Worm (Caenorhabditis elegans) whole organism, L3 larva: ENCODE measurements around the gene glb-15.

ENCODE experiments used
- R02D3.7 ChIP-seq: fragments of 150-350 bp; optimal IDR thresholded peaks from 2 replicates; lab custom pipeline; 2014; ENCODE audit warnings: missing biosample characterization, missing genetic modification characterization
- ZK546.5 ChIP-seq: sonication (generic microtip); optimal IDR thresholded peaks from 2 replicates; lab custom pipeline; 2017; ENCODE audit warnings: missing biosample characterization, missing genetic modification characterization
- aly-2 ChIP-seq: fragments of 150-350 bp; optimal IDR thresholded peaks from 2 replicates; lab custom pipeline; 2014; ENCODE audit warnings: missing biosample characterization, missing genetic modification characterization
- ama-1 ChIP-seq: fragments of 150-350 bp; optimal IDR thresholded peaks from 2 replicates; lab custom pipeline; 2018
- ceh-16 ChIP-seq: sonication (generic microtip); optimal IDR thresholded peaks from 2 replicates; lab custom pipeline; 2017; ENCODE audit warnings: missing biosample characterization, missing genetic modification characterization
- ceh-28 ChIP-seq: fragments of 150-350 bp; optimal IDR thresholded peaks from 2 replicates; lab custom pipeline; 2014; ENCODE audit warnings: missing biosample characterization, missing genetic modification reagents, missing genetic modification characterization
- ceh-82 ChIP-seq: fragments of 150-350 bp; optimal IDR thresholded peaks from 2 replicates; lab custom pipeline; 2014; ENCODE audit warnings: missing biosample characterization, missing genetic modification characterization
- ceh-9 ChIP-seq: sonication (generic microtip); optimal IDR thresholded peaks from 2 replicates; lab custom pipeline; 2018; ENCODE audit warnings: missing biosample characterization, missing genetic modification characterization
- daf-12 ChIP-seq: fragments of 150-350 bp; optimal IDR thresholded peaks from 2 replicates; lab custom pipeline; 2014; ENCODE audit warnings: missing biosample characterization, missing genetic modification reagents, missing genetic modification characterization
- egl-27 ChIP-seq: sonication (generic microtip); optimal IDR thresholded peaks from 4 replicates; lab custom pipeline; 2017; ENCODE audit warnings: missing biosample characterization, missing genetic modification reagents, missing genetic modification characterization
- egl-5 ChIP-seq: fragments of 150-350 bp; optimal IDR thresholded peaks from 2 replicates; lab custom pipeline; 2017; ENCODE audit warnings: missing biosample characterization, missing genetic modification reagents, missing genetic modification characterization, inconsistent platforms
- elt-1 ChIP-seq: fragments of 150-350 bp; optimal IDR thresholded peaks from 2 replicates; lab custom pipeline; 2014; ENCODE audit warnings: missing biosample characterization, missing genetic modification characterization
- elt-2 ChIP-seq: sonication (generic microtip); optimal IDR thresholded peaks from 2 replicates; lab custom pipeline; 2016; ENCODE audit warnings: missing genetic modification reagents, mild to moderate bottlenecking, missing genetic modification characterization, missing compliant biosample characterization
- elt-3 ChIP-seq, 3 experiments: fragments of 150-350 bp in 1 of 3; sonication (generic microtip) in 2 of 3; optimal IDR thresholded peaks; 2 replicates in 2 of 3; 4 replicates in 1 of 3; lab custom pipeline; 2014 to 2017; ENCODE audit warnings: missing biosample characterization in 3 of 3, missing genetic modification characterization in 3 of 3
- eor-1 ChIP-seq, 2 experiments: fragments of 150-350 bp; optimal IDR thresholded peaks; 2 replicates each; lab custom pipeline; 2014 to 2018; ENCODE audit warnings: missing biosample characterization in 2 of 2, missing genetic modification characterization in 2 of 2
- fkh-10 ChIP-seq: sonication (generic microtip); optimal IDR thresholded peaks from 2 replicates; lab custom pipeline; 2017; ENCODE audit warnings: missing biosample characterization, missing genetic modification reagents, missing genetic modification characterization
- fkh-2 ChIP-seq: fragments of 150-350 bp; optimal IDR thresholded peaks from 2 replicates; lab custom pipeline; 2014; ENCODE audit warnings: missing biosample characterization, missing genetic modification reagents, missing genetic modification characterization
- fos-1 ChIP-seq: fragments of 150-350 bp; optimal IDR thresholded peaks from 2 replicates; lab custom pipeline; 2014; ENCODE audit warnings: missing biosample characterization, missing genetic modification characterization
- hmg-11 ChIP-seq: sonication (generic microtip); optimal IDR thresholded peaks from 2 replicates; lab custom pipeline; 2016; ENCODE audit warnings: missing genetic modification characterization, missing compliant biosample characterization
- jun-1 ChIP-seq: fragments of 150-350 bp; optimal IDR thresholded peaks from 2 replicates; lab custom pipeline; 2014; ENCODE audit warnings: missing biosample characterization, missing genetic modification reagents, missing genetic modification characterization
- lin-15B ChIP-seq: fragments of 150-350 bp; optimal IDR thresholded peaks from 2 replicates; lab custom pipeline; 2014; ENCODE audit warnings: missing biosample characterization, missing genetic modification characterization
- lin-39 ChIP-seq: fragments of 150-350 bp; optimal IDR thresholded peaks from 2 replicates; lab custom pipeline; 2018; ENCODE audit warnings: missing biosample characterization, missing genetic modification reagents, missing genetic modification characterization
- lsy-12 ChIP-seq: sonication (generic microtip); optimal IDR thresholded peaks from 2 replicates; lab custom pipeline; 2016; ENCODE audit warnings: mild to moderate bottlenecking, missing genetic modification characterization, missing compliant biosample characterization
- mdl-1 ChIP-seq: fragments of 150-350 bp; optimal IDR thresholded peaks from 2 replicates; lab custom pipeline; 2014; ENCODE audit warnings: missing biosample characterization, missing genetic modification characterization
- mml-1 ChIP-seq: fragments of 150-350 bp; sonication (generic microtip); optimal IDR thresholded peaks from 3 replicates; lab custom pipeline; 2014; ENCODE audit warnings: missing biosample characterization, missing genetic modification characterization
- nfya-1 ChIP-seq: sonication (generic microtip); optimal IDR thresholded peaks from 2 replicates; lab custom pipeline; 2017; ENCODE audit warnings: missing genetic modification characterization, mild to moderate bottlenecking, missing compliant biosample characterization, antibody characterized with exemption, moderate library complexity; ENCODE audit not compliant: insufficient read depth
- nhr-11 ChIP-seq: fragments of 150-350 bp; optimal IDR thresholded peaks from 2 replicates; lab custom pipeline; 2014; ENCODE audit warnings: missing biosample characterization, missing genetic modification characterization
- nhr-12 ChIP-seq: fragments of 150-350 bp; optimal IDR thresholded peaks from 2 replicates; lab custom pipeline; 2014; ENCODE audit warnings: missing biosample characterization, missing genetic modification characterization
- nhr-23 ChIP-seq: fragments of 150-350 bp; optimal IDR thresholded peaks from 2 replicates; lab custom pipeline; 2014; ENCODE audit warnings: missing biosample characterization, missing genetic modification reagents, missing genetic modification characterization
- nhr-237 ChIP-seq: fragments of 150-350 bp; optimal IDR thresholded peaks from 2 replicates; lab custom pipeline; 2014; ENCODE audit warnings: missing biosample characterization, missing genetic modification characterization
- nhr-25 ChIP-seq: sonication (generic microtip); optimal IDR thresholded peaks from 2 replicates; lab custom pipeline; 2017; ENCODE audit warnings: missing biosample characterization, missing genetic modification characterization
- nhr-28 ChIP-seq: fragments of 150-350 bp; optimal IDR thresholded peaks from 2 replicates; lab custom pipeline; 2014; ENCODE audit warnings: missing biosample characterization, missing genetic modification characterization
- nhr-43 ChIP-seq: sonication (generic microtip); optimal IDR thresholded peaks from 2 replicates; lab custom pipeline; 2016; ENCODE audit warnings: mild to moderate bottlenecking, missing genetic modification characterization, missing compliant biosample characterization; ENCODE audit not compliant: poor library complexity, severe bottlenecking
- nhr-67 ChIP-seq: fragments of 150-350 bp; optimal IDR thresholded peaks from 2 replicates; lab custom pipeline; 2014; ENCODE audit warnings: missing biosample characterization, missing genetic modification characterization
- nhr-76 ChIP-seq: fragments of 150-350 bp; sonication (generic microtip); optimal IDR thresholded peaks from 5 replicates; lab custom pipeline; 2014; ENCODE audit warnings: missing biosample characterization, missing genetic modification characterization
- nhr-77 ChIP-seq: fragments of 150-350 bp; optimal IDR thresholded peaks from 2 replicates; lab custom pipeline; 2014; ENCODE audit warnings: missing biosample characterization, missing genetic modification characterization
- pha-4 ChIP-seq: fragments of 150-350 bp; optimal IDR thresholded peaks from 2 replicates; lab custom pipeline; 2014; ENCODE audit warnings: missing biosample characterization, missing genetic modification reagents, missing genetic modification characterization
- pqm-1 ChIP-seq: fragments of 150-350 bp; optimal IDR thresholded peaks from 2 replicates; lab custom pipeline; 2017; ENCODE audit warnings: missing biosample characterization, missing genetic modification characterization, inconsistent platforms
- sea-2 ChIP-seq: fragments of 150-350 bp; sonication (generic microtip); optimal IDR thresholded peaks from 4 replicates; lab custom pipeline; 2014; ENCODE audit warnings: missing biosample characterization, missing genetic modification reagents, missing genetic modification characterization
- skn-1 ChIP-seq: fragments of 150-350 bp; optimal IDR thresholded peaks from 2 replicates; lab custom pipeline; 2014; ENCODE audit warnings: missing biosample characterization, missing genetic modification characterization
- snpc-4 ChIP-seq: fragments of 150-350 bp; optimal IDR thresholded peaks from 2 replicates; lab custom pipeline; 2014; ENCODE audit warnings: missing biosample characterization, missing genetic modification characterization
- tbx-2 ChIP-seq: sonication (generic microtip); optimal IDR thresholded peaks from 2 replicates; lab custom pipeline; 2016; ENCODE audit warnings: mild to moderate bottlenecking, missing genetic modification characterization, missing compliant biosample characterization
- unc-39 ChIP-seq: sonication (generic microtip); optimal IDR thresholded peaks from 4 replicates; lab custom pipeline; 2017; ENCODE audit warnings: missing biosample characterization, missing genetic modification characterization
- unc-62 ChIP-seq: fragments of 150-350 bp; sonication (generic microtip); optimal IDR thresholded peaks from 4 replicates; lab custom pipeline; 2014; ENCODE audit warnings: missing biosample characterization, missing genetic modification reagents, missing genetic modification characterization
- zag-1 ChIP-seq: fragments of 150-350 bp; optimal IDR thresholded peaks from 2 replicates; lab custom pipeline; 2014; ENCODE audit warnings: missing biosample characterization, missing genetic modification characterization
- ztf-11 ChIP-seq: fragments of 150-350 bp; optimal IDR thresholded peaks from 2 replicates; lab custom pipeline; 2014; ENCODE audit warnings: missing biosample characterization, missing genetic modification characterization
- ztf-4 ChIP-seq: fragments of 150-350 bp; optimal IDR thresholded peaks from 2 replicates; lab custom pipeline; 2014; ENCODE audit warnings: missing biosample characterization, missing genetic modification characterization

Gene glb-15

ce11 chrV:11638634-11639117 is 20.6 kb upstream of the glb-15 start:
- no peak for TF ChIP-seq fos-1
- TF ChIP-seq ceh-28 (tag; lab: Kevin White, UChicago), result no peak
- no peak for TF ChIP-seq mml-1 (tag; lab: Kevin White, UChicago)
- no peak for TF ChIP-seq elt-2 (tag; lab: Kevin White, UChicago)
- no peak for TF ChIP-seq nhr-28 (tag; lab: Kevin White, UChicago)
- peak; percentile 51 for TF ChIP-seq lsy-12 (tag; lab: Kevin White, UChicago)
- no peak for TF ChIP-seq daf-12 (tag; lab: Kevin White, UChicago)
- no peak for TF ChIP-seq pqm-1 (tag; lab: Kevin White, UChicago)
- TF ChIP-seq fkh-10, result no peak
- TF ChIP-seq R02D3.7, result no peak
- TF ChIP-seq hmg-11 (tag; lab: Kevin White, UChicago), result peak; percentile 6
- TF ChIP-seq nhr-237 (tag; lab: Kevin White, UChicago), result no peak
- TF ChIP-seq nhr-11 (tag; lab: Kevin White, UChicago), result peak; percentile 65
- no peak for TF ChIP-seq nhr-25 (tag; lab: Kevin White, UChicago)
- no peak for TF ChIP-seq nhr-23 (tag; lab: Kevin White, UChicago)
- no peak for TF ChIP-seq ZK546.5 (tag; lab: Kevin White, UChicago)
- TF ChIP-seq snpc-4 (tag; lab: Kevin White, UChicago), result peak; percentile 30
- TF ChIP-seq nhr-43 (tag; lab: Kevin White, UChicago), result no peak
- no peak for TF ChIP-seq zag-1 (tag; lab: Kevin White, UChicago)
- TF ChIP-seq nhr-77 (tag; lab: Kevin White, UChicago), result no peak
- no peak for TF ChIP-seq elt-1 (tag; lab: Kevin White, UChicago)
- no peak for TF ChIP-seq nhr-12 (tag; lab: Kevin White, UChicago)
- no peak for TF ChIP-seq unc-39 (tag; lab: Kevin White, UChicago)
- TF ChIP-seq lin-15B (tag; lab: Kevin White, UChicago), result no peak
- peak; percentile 73 for TF ChIP-seq nfya-1 (tag; lab: Kevin White, UChicago)
- TF ChIP-seq lin-39 (tag; lab: Kevin White, UChicago), result peak; percentile 56
- TF ChIP-seq fkh-2 (tag; lab: Kevin White, UChicago), result no peak
- TF ChIP-seq egl-5, result peak; percentile 75
- no peak for TF ChIP-seq eor-1 (tag; optimal IDR thresholded peaks at IDR 0.05; lab: Kevin White, UChicago)
- TF ChIP-seq sea-2 (GFP tag; lab: Kevin White, UChicago), result no peak
- TF ChIP-seq ceh-9 (tag; lab: Kevin White, UChicago), result no peak
- no peak for TF ChIP-seq aly-2 (tag; lab: Kevin White, UChicago)
- TF ChIP-seq mdl-1 (tag; lab: Kevin White, UChicago), result peak; percentile 18
- peak; percentile 38 for TF ChIP-seq jun-1
- no peak for TF ChIP-seq ztf-4 (tag; lab: Kevin White, UChicago)
- no peak for TF ChIP-seq egl-27 (tag; lab: Kevin White, UChicago)
- no peak for TF ChIP-seq nhr-67 (tag; lab: Kevin White, UChicago)
- no peak for TF ChIP-seq tbx-2 (tag; lab: Kevin White, UChicago)
- TF ChIP-seq ama-1, result no peak
- no peak for TF ChIP-seq unc-62 (GFP tag; lab: Kevin White, UChicago)
- no peak for TF ChIP-seq skn-1 (tag; lab: Kevin White, UChicago)
- no peak for TF ChIP-seq nhr-76
- TF ChIP-seq ztf-11, result no peak
- TF ChIP-seq pha-4 (tag; lab: Kevin White, UChicago), result peak; percentile 83
- no peak for TF ChIP-seq ceh-16 (tag; lab: Kevin White, UChicago)
- TF ChIP-seq elt-3 (tag; optimal IDR thresholded peaks at IDR 0.05; lab: Kevin White, UChicago), result no peak
- TF ChIP-seq ceh-82 (tag; lab: Kevin White, UChicago), result no peak
